Worm (Caenorhabditis elegans) whole organism, L3 larva: ENCODE data around the gene K02E2.1.

Source experiments
- ceh-28 ChIP-seq: fragments of 150-350 bp; optimal IDR thresholded peaks from 2 replicates; lab custom pipeline; 2014; ENCODE audit warnings: missing biosample characterization, missing genetic modification reagents, missing genetic modification characterization
- egl-27 ChIP-seq: sonication (generic microtip); optimal IDR thresholded peaks from 4 replicates; lab custom pipeline; 2017; ENCODE audit warnings: missing biosample characterization, missing genetic modification reagents, missing genetic modification characterization
- fos-1 ChIP-seq: fragments of 150-350 bp; optimal IDR thresholded peaks from 2 replicates; lab custom pipeline; 2014; ENCODE audit warnings: missing biosample characterization, missing genetic modification characterization
- lin-39 ChIP-seq: fragments of 150-350 bp; optimal IDR thresholded peaks from 2 replicates; lab custom pipeline; 2018; ENCODE audit warnings: missing biosample characterization, missing genetic modification reagents, missing genetic modification characterization
- mml-1 ChIP-seq: fragments of 150-350 bp; sonication (generic microtip); optimal IDR thresholded peaks from 3 replicates; lab custom pipeline; 2014; ENCODE audit warnings: missing biosample characterization, missing genetic modification characterization
- nhr-12 ChIP-seq: fragments of 150-350 bp; optimal IDR thresholded peaks from 2 replicates; lab custom pipeline; 2014; ENCODE audit warnings: missing biosample characterization, missing genetic modification characterization
- pha-4 ChIP-seq: fragments of 150-350 bp; optimal IDR thresholded peaks from 2 replicates; lab custom pipeline; 2014; ENCODE audit warnings: missing biosample characterization, missing genetic modification reagents, missing genetic modification characterization
- skn-1 ChIP-seq: fragments of 150-350 bp; optimal IDR thresholded peaks from 2 replicates; lab custom pipeline; 2014; ENCODE audit warnings: missing biosample characterization, missing genetic modification characterization
- unc-39 ChIP-seq: sonication (generic microtip); optimal IDR thresholded peaks from 4 replicates; lab custom pipeline; 2017; ENCODE audit warnings: missing biosample characterization, missing genetic modification characterization
- unc-62 ChIP-seq: fragments of 150-350 bp; sonication (generic microtip); optimal IDR thresholded peaks from 4 replicates; lab custom pipeline; 2014; ENCODE audit warnings: missing biosample characterization, missing genetic modification reagents, missing genetic modification characterization
- zag-1 ChIP-seq: fragments of 150-350 bp; optimal IDR thresholded peaks from 2 replicates; lab custom pipeline; 2014; ENCODE audit warnings: missing biosample characterization, missing genetic modification characterization
- ztf-4 ChIP-seq: fragments of 150-350 bp; optimal IDR thresholded peaks from 2 replicates; lab custom pipeline; 2014; ENCODE audit warnings: missing biosample characterization, missing genetic modification characterization

- TF ChIP-seq nhr-12 (tag; lab: Kevin White, UChicago) (no peak), ztf-4 (tag; lab: Kevin White, UChicago) (no peak), skn-1 (tag; lab: Kevin White, UChicago) (no peak), unc-62 (GFP tag; lab: Kevin White, UChicago) (no peak), egl-27 (tag; lab: Kevin White, UChicago) (no peak), pha-4 (tag; lab: Kevin White, UChicago) (no peak), unc-39 (no peak), mml-1 (tag; lab: Kevin White, UChicago) (no peak), zag-1 (tag; lab: Kevin White, UChicago) (no peak), ceh-28 (tag; lab: Kevin White, UChicago) (no peak), fos-1 (tag; lab: Kevin White, UChicago) (no peak), lin-39 (tag; lab: Kevin White, UChicago) (no peak)
These were observed 45.5 kb upstream of the K02E2.1 start, which contains the start of gene ZC15.1 for ce11 chrV:20305803-20306202.
